Fruit fly (Drosophila melanogaster) whole organism, embryonic: ENCODE data around the gene Ankle2.

Experiments
- Antp ChIP-seq: fragments of 200-800 bp; sonication (Bioruptor generic); optimal IDR thresholded peaks from 3 replicates; lab custom pipeline; 2016; ENCODE audit warnings: missing biosample characterization, missing genetic modification characterization
- Bdp1 ChIP-seq: fragments of 200-800 bp; sonication (Bioruptor generic); optimal IDR thresholded peaks from 3 replicates; lab custom pipeline; 2016; ENCODE audit warnings: missing biosample characterization, missing genetic modification characterization
- Bgb ChIP-seq: fragments of 200-800 bp; sonication (Bioruptor generic); IDR thresholded peaks from 2 replicates; pipeline ENCODE4 v1.3.6; 2022; ENCODE audit warnings: missing biosample characterization, missing genetic modification characterization; ENCODE audit not compliant: partially characterized antibody
- CG10209 ChIP-seq: fragments of 200-800 bp; sonication (Bioruptor generic); optimal IDR thresholded peaks from 3 replicates; lab custom pipeline; 2017; ENCODE audit warnings: missing biosample characterization, mild to moderate bottlenecking, missing genetic modification characterization, missing genetic modification reagents
- CG11398 ChIP-seq: fragments of 200-800 bp; sonication (Bioruptor generic); optimal IDR thresholded peaks from 2 replicates; lab custom pipeline; 2016; ENCODE audit warnings: missing biosample characterization, missing genetic modification characterization
- CG12299 ChIP-seq: fragments of 200-800 bp; sonication (Bioruptor generic); optimal IDR thresholded peaks from 2 replicates; lab custom pipeline; 2018; ENCODE audit warnings: missing biosample characterization, mild to moderate bottlenecking, missing genetic modification characterization
- CG12391 ChIP-seq: fragments of 200-800 bp; sonication (Bioruptor generic); optimal IDR thresholded peaks from 3 replicates; lab custom pipeline; 2018; ENCODE audit warnings: missing biosample characterization, mild to moderate bottlenecking, missing genetic modification characterization, moderate library complexity
- CG13775 ChIP-seq: fragments of 200-800 bp; sonication (Bioruptor generic); optimal IDR thresholded peaks from 3 replicates; lab custom pipeline; 2017; ENCODE audit warnings: missing biosample characterization, mild to moderate bottlenecking, missing genetic modification characterization
- CG15011 ChIP-seq: fragments of 200-800 bp; sonication (Bioruptor generic); optimal IDR thresholded peaks from 3 replicates; lab custom pipeline; 2018; ENCODE audit warnings: missing biosample characterization, mild to moderate bottlenecking, missing genetic modification characterization
- CG1529 ChIP-seq: fragments of 200-800 bp; sonication (Bioruptor generic); optimal IDR thresholded peaks from 3 replicates; lab custom pipeline; 2018; ENCODE audit warnings: missing biosample characterization, missing genetic modification characterization
- CG16863 ChIP-seq: fragments of 200-800 bp; sonication (Bioruptor generic); optimal IDR thresholded peaks from 3 replicates; lab custom pipeline; 2016; ENCODE audit warnings: missing biosample characterization, missing genetic modification characterization
- CG18599 ChIP-seq: fragments of 200-800 bp; sonication (Bioruptor generic); optimal IDR thresholded peaks from 3 replicates; lab custom pipeline; 2017; ENCODE audit warnings: missing biosample characterization, missing genetic modification characterization, mild to moderate bottlenecking, moderate library complexity, missing genetic modification reagents
- CG2120 ChIP-seq: fragments of 200-800 bp; sonication (Bioruptor generic); optimal IDR thresholded peaks from 3 replicates; lab custom pipeline; 2016; ENCODE audit warnings: missing biosample characterization, missing genetic modification characterization
- CG33557 ChIP-seq: fragments of 200-800 bp; sonication (Bioruptor generic); optimal IDR thresholded peaks from 2 replicates; lab custom pipeline; 2019; ENCODE audit warnings: missing biosample characterization, mild to moderate bottlenecking, missing genetic modification characterization, moderate library complexity
- CG3726 ChIP-seq: fragments of 200-800 bp; sonication (Bioruptor generic); IDR thresholded peaks from 3 replicates; pipeline ENCODE4, ENCODE4 v1.3.6; 2022; ENCODE audit warnings: missing biosample characterization, missing genetic modification characterization
- CG43689 ChIP-seq: fragments of 200-800 bp; sonication (Bioruptor generic); IDR thresholded peaks from 2 replicates; pipeline ENCODE4 v1.3.6; 2022; ENCODE audit warnings: missing biosample characterization, missing genetic modification characterization
- CG6765 ChIP-seq: fragments of 200-800 bp; sonication (Bioruptor generic); optimal IDR thresholded peaks from 3 replicates; lab custom pipeline; 2017; ENCODE audit warnings: missing biosample characterization, mild to moderate bottlenecking, missing genetic modification characterization
- CG6813 ChIP-seq: fragments of 200-800 bp; sonication (Bioruptor generic); optimal IDR thresholded peaks from 2 replicates; lab custom pipeline; 2017; ENCODE audit warnings: missing biosample characterization, missing genetic modification characterization, mild to moderate bottlenecking, moderate library complexity, missing genetic modification reagents
- CG7987 ChIP-seq: fragments of 200-800 bp; sonication (Bioruptor generic); optimal IDR thresholded peaks from 2 replicates; lab custom pipeline; 2018; ENCODE audit warnings: missing biosample characterization, mild to moderate bottlenecking, missing genetic modification characterization, moderate library complexity
- CHES-1-like ChIP-seq: fragments of 200-800 bp; sonication (Bioruptor generic); optimal IDR thresholded peaks from 2 replicates; lab custom pipeline; 2016; ENCODE audit warnings: missing biosample characterization, missing genetic modification characterization
- Chrac-16 ChIP-seq: fragments of 200-800 bp; sonication (Bioruptor generic); optimal IDR thresholded peaks from 3 replicates; lab custom pipeline; 2016; ENCODE audit warnings: missing biosample characterization, missing genetic modification characterization
- D19B ChIP-seq: fragments of 200-800 bp; sonication (Bioruptor generic); optimal IDR thresholded peaks from 2 replicates; lab custom pipeline; 2017; ENCODE audit warnings: missing biosample characterization, mild to moderate bottlenecking, missing genetic modification characterization
- Dfd ChIP-seq, 2 experiments: fragments of >200 bp; optimal IDR thresholded peaks; 2 replicates each; lab custom pipeline; 2017; ENCODE audit warnings: missing biosample characterization in 2 of 2, missing genetic modification characterization in 2 of 2
- Fer1 ChIP-seq: fragments of 200-800 bp; sonication (Bioruptor generic); optimal IDR thresholded peaks from 2 replicates; lab custom pipeline; 2017; ENCODE audit warnings: missing biosample characterization, mild to moderate bottlenecking, missing genetic modification characterization
- HLHmδ ChIP-seq: fragments of 200-800 bp; sonication (Bioruptor generic); optimal IDR thresholded peaks from 2 replicates; lab custom pipeline; 2018; ENCODE audit warnings: missing biosample characterization, mild to moderate bottlenecking, missing genetic modification characterization, moderate library complexity
- HmgZ ChIP-seq: fragments of 200-800 bp; sonication (Bioruptor generic); optimal IDR thresholded peaks from 2 replicates; lab custom pipeline; 2018; ENCODE audit warnings: missing biosample characterization, mild to moderate bottlenecking, missing genetic modification characterization
- Hsf ChIP-seq: fragments of 200-800 bp; sonication (Bioruptor generic); optimal IDR thresholded peaks from 3 replicates; lab custom pipeline; 2016; ENCODE audit warnings: missing biosample characterization, missing genetic modification characterization
- NK7.1 ChIP-seq: fragments of 200-800 bp; sonication (Bioruptor generic); optimal IDR thresholded peaks from 3 replicates; lab custom pipeline; 2016; ENCODE audit warnings: missing biosample characterization, missing genetic modification characterization
- PHDP ChIP-seq: fragments of 200-800 bp; sonication (Bioruptor generic); optimal IDR thresholded peaks from 3 replicates; lab custom pipeline; 2018; ENCODE audit warnings: missing biosample characterization, mild to moderate bottlenecking, missing genetic modification characterization, moderate library complexity
- Six4 ChIP-seq: fragments of 200-800 bp; sonication (Bioruptor generic); optimal IDR thresholded peaks from 2 replicates; lab custom pipeline; 2016; ENCODE audit warnings: missing biosample characterization, missing genetic modification characterization
- Sry-δ ChIP-seq: fragments of 200-800 bp; sonication (Bioruptor generic); optimal IDR thresholded peaks from 2 replicates; lab custom pipeline; 2016; ENCODE audit warnings: missing biosample characterization, missing genetic modification characterization
- ab ChIP-seq: fragments of 200-800 bp; sonication (Bioruptor generic); optimal IDR thresholded peaks from 2 replicates; lab custom pipeline; 2016; ENCODE audit warnings: missing biosample characterization, missing genetic modification characterization
- al ChIP-seq: fragments of 200-800 bp; sonication (Bioruptor generic); IDR thresholded peaks from 2 replicates; pipeline ENCODE4 v1.3.6; 2022; ENCODE audit warnings: missing biosample characterization, missing genetic modification characterization
- bsh ChIP-seq, 2 experiments: fragments of 200-800 bp; sonication (Bioruptor generic); optimal IDR thresholded peaks; 2 replicates each; lab custom pipeline; 2017 to 2018; ENCODE audit warnings: mild to moderate bottlenecking in 2 of 2, missing biosample characterization in 2 of 2, missing genetic modification characterization in 2 of 2, moderate library complexity in 1 of 2
- caup ChIP-seq: fragments of 200-800 bp; sonication (Bioruptor generic); optimal IDR thresholded peaks from 3 replicates; lab custom pipeline; 2017; ENCODE audit warnings: missing biosample characterization, mild to moderate bottlenecking, missing genetic modification characterization, moderate library complexity; ENCODE audit not compliant: severe bottlenecking
- crc ChIP-seq: fragments of 200-800 bp; sonication (Bioruptor generic); optimal IDR thresholded peaks from 2 replicates; lab custom pipeline; 2016; ENCODE audit warnings: missing biosample characterization, missing genetic modification characterization
- dmrt11E ChIP-seq: fragments of 200-800 bp; sonication (Bioruptor generic); optimal IDR thresholded peaks from 3 replicates; lab custom pipeline; 2018; ENCODE audit warnings: missing biosample characterization, mild to moderate bottlenecking, missing genetic modification characterization, moderate library complexity
- fd3F ChIP-seq: fragments of 200-800 bp; sonication (Bioruptor generic); optimal IDR thresholded peaks from 2 replicates; lab custom pipeline; 2018; ENCODE audit warnings: missing biosample characterization, mild to moderate bottlenecking, missing genetic modification characterization, moderate library complexity
- her ChIP-seq: fragments of 200-800 bp; sonication (Bioruptor generic); optimal IDR thresholded peaks from 2 replicates; lab custom pipeline; 2016; ENCODE audit warnings: missing biosample characterization, missing genetic modification characterization
- lab ChIP-seq: fragments of 200-800 bp; sonication (Bioruptor generic); optimal IDR thresholded peaks from 3 replicates; lab custom pipeline; 2017; ENCODE audit warnings: missing biosample characterization, missing genetic modification characterization, mild to moderate bottlenecking, moderate library complexity, missing genetic modification reagents
- maf-S ChIP-seq: fragments of 200-800 bp; sonication (Bioruptor generic); optimal IDR thresholded peaks from 2 replicates; lab custom pipeline; 2016; ENCODE audit warnings: missing biosample characterization, missing genetic modification characterization
- pan ChIP-seq, 4 experiments: fragments of >200 bp in 3 of 4; fragments of 200-800 bp in 1 of 4; sonication (Bioruptor generic) in 1 of 4; optimal IDR thresholded peaks in 3 of 4; IDR thresholded peaks in 1 of 4; 2 replicates each; pipeline versions ENCODE4 v1.3.6 to Lab custom; 2017 to 2022; ENCODE audit warnings: missing biosample characterization in 2 of 4, missing genetic modification characterization in 2 of 4, mixed read lengths in 1 of 4
- pho ChIP-seq: fragments of 200-800 bp; sonication (Bioruptor generic); optimal IDR thresholded peaks from 2 replicates; lab custom pipeline; 2016; ENCODE audit warnings: missing biosample characterization, missing genetic modification characterization
- rib ChIP-seq: fragments of 200-800 bp; sonication (Bioruptor generic); IDR thresholded peaks from 2 replicates; pipeline ENCODE4 v1.3.6; 2022; ENCODE audit warnings: missing biosample characterization, missing genetic modification characterization
- row ChIP-seq: fragments of 200-800 bp; sonication (Bioruptor generic); IDR thresholded peaks from 3 replicates; pipeline ENCODE4 v1.3.6; 2022; ENCODE audit warnings: missing biosample characterization, missing genetic modification characterization
- sqz ChIP-seq: fragments of 200-800 bp; sonication (Bioruptor generic); optimal IDR thresholded peaks from 3 replicates; lab custom pipeline; 2018; ENCODE audit warnings: missing biosample characterization, mild to moderate bottlenecking, missing genetic modification characterization
- trh ChIP-seq: fragments of 200-800 bp; sonication (Bioruptor generic); optimal IDR thresholded peaks from 2 replicates; lab custom pipeline; 2016; ENCODE audit warnings: missing biosample characterization, missing genetic modification characterization
- unc-4 ChIP-seq: fragments of 200-800 bp; sonication (Bioruptor generic); IDR thresholded peaks from 2 replicates; pipeline ENCODE4 v1.3.6; 2022; ENCODE audit warnings: missing biosample characterization, missing genetic modification characterization; ENCODE audit not compliant: partially characterized antibody
- unpg ChIP-seq: fragments of 200-800 bp; sonication (Bioruptor generic); optimal IDR thresholded peaks from 3 replicates; lab custom pipeline; 2018; ENCODE audit warnings: missing biosample characterization, mild to moderate bottlenecking, missing genetic modification characterization, moderate library complexity

Ankle2 gene

DNA sequence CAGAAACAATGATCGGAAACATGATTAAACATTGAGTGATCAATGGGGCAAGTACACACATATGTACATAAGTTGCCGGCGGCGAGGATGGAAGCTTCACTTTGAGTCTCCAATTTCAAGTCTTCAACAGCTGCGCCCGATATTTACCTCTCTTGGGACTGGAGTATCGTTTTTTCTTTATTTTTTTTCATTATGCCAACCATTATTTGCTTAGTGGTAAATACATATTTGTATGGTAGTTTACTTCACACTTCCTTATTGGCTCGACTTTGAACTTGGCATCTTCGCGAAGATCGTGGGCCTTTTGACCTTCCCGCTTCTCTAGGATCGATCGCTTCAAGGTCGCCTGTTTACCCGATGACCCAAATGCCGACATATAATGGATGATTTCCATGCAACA is 3.6 kb upstream of the Ankle2 start (continued):
- TF ChIP-seq sqz (peak; percentile 12), maf-S (GFP tag; lab: Kevin White, UChicago) (peak; percentile 29), fd3F (GFP tag; lab: Kevin White, UChicago) (peak; percentile 25), NK7.1 (GFP tag; lab: Kevin White, UChicago) (peak; percentile 29), unpg (GFP tag; lab: Kevin White, UChicago) (peak; percentile 47), Sry-δ (GFP tag; lab: Kevin White, UChicago) (peak; percentile 5), caup (GFP tag; lab: Kevin White, UChicago) (peak; percentile 70), trh (no peak), HmgZ (tag; lab: Kevin White, UChicago) (no peak), crc (GFP tag; lab: Kevin White, UChicago) (peak; percentile 33), ab (no peak), CG12391 (tag; lab: Kevin White, UChicago) (no peak), CG15011 (peak; percentile 48), HLHmδ (GFP tag; lab: Kevin White, UChicago) (no peak), her (GFP tag; lab: Kevin White, UChicago) (peak; percentile 33), CG3726 (GFP tag; lab: Robert Waterston, UW) (0 out of 3 replicates have a peak, but pooled peaks have one; percentile 42), CG33557 (peak; percentile 12), Antp (GFP tag; lab: Kevin White, UChicago) (peak; percentile 8), CG1529 (GFP tag; lab: Kevin White, UChicago) (peak; percentile 39), CG6765 (GFP tag; lab: Kevin White, UChicago) (peak; percentile 37), CG16863 (GFP tag; lab: Kevin White, UChicago) (peak; percentile 34), CG43689 (GFP tag; lab: Robert Waterston, UW) (0 out of 2 replicates have a peak, but pooled peaks have one; percentile 40), Dfd (GFP tag; optimal IDR thresholded peaks at IDR 0.05; lab: Kevin White, UChicago) (no peak), CG12299 (tag; lab: Kevin White, UChicago) (peak; percentile 50), Fer1 (GFP tag; lab: Kevin White, UChicago) (peak; percentile 57), pho (peak; percentile 26), rib (GFP tag; lab: Robert Waterston, UW) (no peak), Hsf (no peak), CG7987 (GFP tag; lab: Kevin White, UChicago) (peak; percentile 7), PHDP (tag; lab: Kevin White, UChicago) (peak; percentile 41), unc-4 (GFP tag; lab: Robert Waterston, UW) (no peak), Bgb (no peak), Chrac-16 (GFP tag; lab: Kevin White, UChicago) (no peak), CG2120 (GFP tag; lab: Kevin White, UChicago) (peak; percentile 5), CG18599 (GFP tag; lab: Kevin White, UChicago) (peak; percentile 55), row (GFP tag; lab: Robert Waterston, UW) (no peak), bsh (GFP tag; optimal IDR thresholded peaks at IDR 0.05; lab: Kevin White, UChicago) (peak in 1 of 2 experiments; percentile 45), dmrt11E (tag; lab: Kevin White, UChicago) (peak; percentile 3), lab (GFP tag; lab: Kevin White, UChicago) (peak; percentile 82), al (GFP tag; lab: Robert Waterston, UW) (no peak), Bdp1 (GFP tag; lab: Kevin White, UChicago) (peak; percentile 27), pan (optimal IDR thresholded peaks at IDR 0.05; lab: Kevin White, UChicago) (no peak), pan (GFP tag; optimal IDR thresholded peaks at IDR 0.05 in 1 of 2, IDR thresholded peaks at IDR 0.05 in 1 of 2) (no peak), CHES-1-like (GFP tag; lab: Kevin White, UChicago) (peak; percentile 41), Six4 (GFP tag; lab: Kevin White, UChicago) (peak; percentile 17), D19B (GFP tag; lab: Kevin White, UChicago) (no peak), CG13775 (GFP tag; lab: Kevin White, UChicago) (no peak), CG10209 (GFP tag; lab: Kevin White, UChicago) (peak; percentile 52), CG11398 (GFP tag; lab: Kevin White, UChicago) (peak; percentile 57), CG6813 (peak; percentile 50)
